Worm (Caenorhabditis elegans): ENCODE results near the gene F08G12.1.

Gene F08G12.1

ce11 chrX:11299642-11300307 is 5.9 kb downstream of the F08G12.1 start, which contains the start of the genes snrp-40.1 and F08G12.3 (continued):
- TF ChIP-seq efl-1 (optimal IDR thresholded peaks at IDR 0.05) = peak; percentile 53 to 69
- peak; percentile 28 to 91 for TF ChIP-seq efl-1 (GFP tag; optimal IDR thresholded peaks at IDR 0.05 in 1 of 2)
- peak; percentile 75 for TF ChIP-seq unc-130 (tag; optimal IDR thresholded peaks at IDR 0.05)
- TF ChIP-seq C34B4.2 (tag; optimal IDR thresholded peaks at IDR 0.05) = no peak
- no peak for TF ChIP-seq grh-1 (GFP tag; IDR thresholded peaks at IDR 0.05)
- peak; percentile 38 for TF ChIP-seq nhr-85 (tag)
- peak; percentile 34 for TF ChIP-seq elt-2 (tag; optimal IDR thresholded peaks at IDR 0.05)
- TF ChIP-seq nhr-28 (tag; optimal IDR thresholded peaks at IDR 0.05) = no peak
- no peak for TF ChIP-seq nhr-84 (tag; optimal IDR thresholded peaks at IDR 0.05)
- TF ChIP-seq hlh-4 (tag; optimal IDR thresholded peaks at IDR 0.05) = no peak
- TF ChIP-seq aha-1 (tag; optimal IDR thresholded peaks at IDR 0.05) = no peak
- peak; percentile 10 for TF ChIP-seq sox-4 (tag; optimal IDR thresholded peaks at IDR 0.05)
- peak; percentile 52 for TF ChIP-seq lin-15B (tag; optimal IDR thresholded peaks at IDR 0.05)
- no peak for TF ChIP-seq egl-27 (tag; optimal IDR thresholded peaks at IDR 0.05)
- peak in 1 of 6 experiments; percentile 24 for TF ChIP-seq elt-3 (tag; optimal IDR thresholded peaks at IDR 0.05)
- TF ChIP-seq swsn-7 (tag; optimal IDR thresholded peaks at IDR 0.05) = peak; percentile 80
- peak; percentile 28 to 90 (median 56) for TF ChIP-seq ceh-82 (tag; optimal IDR thresholded peaks at IDR 0.05)
- peak; percentile 79 for TF ChIP-seq tbx-2 (tag; optimal IDR thresholded peaks at IDR 0.05)
- no peak for TF ChIP-seq sup-37 (GFP tag; optimal IDR thresholded peaks at IDR 0.05)
- no peak for TF ChIP-seq unc-30 (tag; optimal IDR thresholded peaks at IDR 0.05)
- no peak for TF ChIP-seq sptf-1 (tag; optimal IDR thresholded peaks at IDR 0.05)
- TF ChIP-seq lin-39 (tag; optimal IDR thresholded peaks at IDR 0.05) = no peak
- TF ChIP-seq rnt-1 (tag; optimal IDR thresholded peaks at IDR 0.05) = peak; percentile 83
- TF ChIP-seq mab-9 (GFP tag; IDR thresholded peaks at IDR 0.05) = no peak
- TF ChIP-seq skn-1 (tag; optimal IDR thresholded peaks at IDR 0.05) = peak; percentile 83
- no peak for TF ChIP-seq blmp-1 (tag; optimal IDR thresholded peaks at IDR 0.05)
- TF ChIP-seq C04F5.9 (tag; optimal IDR thresholded peaks at IDR 0.05) = no peak
- TF ChIP-seq lir-3 (tag; optimal IDR thresholded peaks at IDR 0.05; ENCODE audit: poor library complexity) = peak; percentile 36
- TF ChIP-seq pax-3 (tag; optimal IDR thresholded peaks at IDR 0.05) = peak; percentile 29
- TF ChIP-seq hpl-2 (GFP tag; optimal IDR thresholded peaks at IDR 0.05) = no peak
- TF ChIP-seq efl-3 (GFP tag; optimal IDR thresholded peaks at IDR 0.05) = no peak
- TF ChIP-seq mep-1 (tag; optimal IDR thresholded peaks at IDR 0.05) = peak; percentile 87
- TF ChIP-seq ceh-8 (GFP tag; optimal IDR thresholded peaks at IDR 0.05) = peak; percentile 42
- peak; percentile 70 for TF ChIP-seq dsc-1 (tag; optimal IDR thresholded peaks at IDR 0.05)
- TF ChIP-seq ztf-4 (tag; optimal IDR thresholded peaks at IDR 0.05) = peak; percentile 33
- no peak for TF ChIP-seq zip-4 (GFP tag; optimal IDR thresholded peaks at IDR 0.05)
- peak in 1 of 2 experiments; percentile 60 for TF ChIP-seq ztf-11 (tag; optimal IDR thresholded peaks at IDR 0.05)
- 0 out of 2 replicates have a peak, but pooled peaks have one; percentile 55 for TF ChIP-seq ceh-88 (GFP tag; IDR thresholded peaks at IDR 0.05)
- TF ChIP-seq lin-14 (GFP tag; optimal IDR thresholded peaks at IDR 0.05) = peak; percentile 99

DNA sequence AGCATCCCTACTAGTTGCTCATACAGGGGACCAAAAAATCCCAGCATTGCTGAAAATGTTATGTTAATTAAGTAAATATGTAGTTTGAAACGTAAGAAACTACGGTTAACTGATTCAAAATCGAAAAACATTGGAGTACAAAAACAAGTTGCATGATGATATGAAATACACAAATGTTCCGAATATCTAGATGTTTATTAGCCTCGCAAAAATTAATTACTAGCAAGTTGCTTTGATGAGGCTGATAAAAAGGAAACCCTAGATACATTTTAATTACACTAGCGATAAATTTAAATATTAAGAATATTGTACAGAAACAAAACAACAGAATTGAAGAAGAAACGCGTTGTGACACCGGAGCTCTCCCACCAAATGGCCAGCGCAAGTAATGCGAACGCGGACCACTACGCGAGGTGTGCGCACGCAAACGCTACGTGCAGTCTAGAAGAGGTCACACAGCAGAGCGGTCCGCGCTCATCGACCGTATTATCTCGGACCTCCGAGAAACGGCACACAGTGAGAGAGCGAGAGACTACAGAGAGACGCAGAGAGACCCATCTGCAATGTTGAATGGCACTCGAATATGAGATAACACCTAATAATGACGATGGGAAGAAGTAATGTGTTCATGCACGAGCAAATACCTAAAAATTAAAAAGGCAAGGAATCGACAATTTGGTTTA is 8.8 kb downstream of the F08G12.1 start, which contains the start of gene inx-2:
Gene inx-2, minus strand, starts transcription at position 51 of the 683 bp plus-strand sequence.
- TF ChIP-seq C34B4.2 (tag; optimal IDR thresholded peaks at IDR 0.05) (no peak), isw-1 (GFP tag; IDR thresholded peaks at IDR 0.05) (no peak), sptf-1 (tag; optimal IDR thresholded peaks at IDR 0.05) (no peak), fos-1 (tag; optimal IDR thresholded peaks at IDR 0.05) (no peak), Y116A8C.19 (tag; optimal IDR thresholded peaks at IDR 0.05; ENCODE audit: borderline replicate concordance) (no peak), ceh-63 (GFP tag; optimal IDR thresholded peaks at IDR 0.05) (no peak), lir-3 (tag; optimal IDR thresholded peaks at IDR 0.05; ENCODE audit: poor library complexity) (no peak), aly-2 (tag; optimal IDR thresholded peaks at IDR 0.05) (no peak), unc-86 (tag; optimal IDR thresholded peaks at IDR 0.05) (no peak), unc-62 (GFP tag; optimal IDR thresholded peaks at IDR 0.05) (no peak), nhr-20 (tag; optimal IDR thresholded peaks at IDR 0.05) (no peak), egl-13 (tag; optimal IDR thresholded peaks at IDR 0.05) (no peak), mab-9 (GFP tag; IDR thresholded peaks at IDR 0.05) (no peak), elt-3 (tag; optimal IDR thresholded peaks at IDR 0.05) (no peak), pqm-1 (tag; optimal IDR thresholded peaks at IDR 0.05) (no peak), nhr-237 (tag; optimal IDR thresholded peaks at IDR 0.05) (no peak)

Data from whole organism, L1 larva.